Fruit fly (Drosophila melanogaster) whole organism, embryonic: ENCODE data around the gene Top3alpha.

Source experiments
- C15 ChIP-seq: fragments of 200-800 bp; sonication (Bioruptor generic); IDR thresholded peaks from 3 replicates; pipeline ENCODE4 v1.3.6; 2022; ENCODE audit warnings: missing biosample characterization, missing genetic modification characterization
- CG10267 ChIP-seq: fragments of 200-800 bp; sonication (Bioruptor generic); optimal IDR thresholded peaks from 2 replicates; lab custom pipeline; 2018; ENCODE audit warnings: missing biosample characterization, mild to moderate bottlenecking, missing genetic modification characterization, moderate library complexity
- CG12236 ChIP-seq: fragments of 200-800 bp; sonication (Bioruptor generic); optimal IDR thresholded peaks from 2 replicates; lab custom pipeline; 2016; ENCODE audit warnings: missing biosample characterization, missing genetic modification characterization
- CG14710 ChIP-seq: fragments of 200-800 bp; sonication (Bioruptor generic); optimal IDR thresholded peaks from 3 replicates; lab custom pipeline; 2019; ENCODE audit warnings: missing biosample characterization, mild to moderate bottlenecking, missing genetic modification characterization, moderate library complexity
- CG14860 ChIP-seq: fragments of 200-800 bp; sonication (Bioruptor generic); IDR thresholded peaks from 3 replicates; pipeline ENCODE4 v1.3.6; 2022; ENCODE audit warnings: missing biosample characterization, missing genetic modification characterization; ENCODE audit not compliant: partially characterized antibody
- CG15514 ChIP-seq: fragments of 200-800 bp; sonication (Bioruptor generic); optimal IDR thresholded peaks from 3 replicates; lab custom pipeline; 2017; ENCODE audit warnings: missing biosample characterization, missing genetic modification characterization, mild to moderate bottlenecking, moderate library complexity, missing genetic modification reagents
- CG16813 ChIP-seq: fragments of 200-800 bp; sonication (Bioruptor generic); IDR thresholded peaks from 3 replicates; pipeline ENCODE4 v1.3.6; 2022; ENCODE audit warnings: missing biosample characterization, missing genetic modification characterization; ENCODE audit not compliant: partially characterized antibody
- CG16815 ChIP-seq: fragments of 200-800 bp; sonication (Bioruptor generic); optimal IDR thresholded peaks from 3 replicates; lab custom pipeline; 2017; ENCODE audit warnings: missing biosample characterization, mild to moderate bottlenecking, missing genetic modification characterization
- CG17186 ChIP-seq: fragments of 200-800 bp; sonication (Bioruptor generic); optimal IDR thresholded peaks from 3 replicates; lab custom pipeline; 2017; ENCODE audit warnings: missing biosample characterization, missing genetic modification reagents, missing genetic modification characterization
- CG17385 ChIP-seq: fragments of 200-800 bp; sonication (Bioruptor generic); optimal IDR thresholded peaks from 3 replicates; lab custom pipeline; 2018; ENCODE audit warnings: missing biosample characterization, mild to moderate bottlenecking, missing genetic modification characterization
- CG34224 ChIP-seq: fragments of 200-800 bp; sonication (Bioruptor generic); IDR thresholded peaks from 3 replicates; pipeline ENCODE4 v1.3.6; 2022; ENCODE audit warnings: missing biosample characterization, missing genetic modification characterization; ENCODE audit not compliant: partially characterized antibody
- CG42726 ChIP-seq: fragments of 200-800 bp; sonication (Bioruptor generic); IDR thresholded peaks from 2 replicates; pipeline ENCODE4 v1.3.6; 2022; ENCODE audit warnings: missing biosample characterization, missing genetic modification characterization; ENCODE audit not compliant: partially characterized antibody
- CG4854 ChIP-seq: fragments of 200-800 bp; sonication (Bioruptor generic); optimal IDR thresholded peaks from 2 replicates; lab custom pipeline; 2016; ENCODE audit warnings: missing biosample characterization, missing genetic modification characterization, inconsistent platforms
- CG5180 ChIP-seq: fragments of 200-800 bp; sonication (Bioruptor generic); optimal IDR thresholded peaks from 3 replicates; lab custom pipeline; 2017; ENCODE audit warnings: missing biosample characterization, missing genetic modification characterization, mild to moderate bottlenecking, moderate library complexity, missing genetic modification reagents
- CG7786 ChIP-seq: fragments of 200-800 bp; sonication (Bioruptor generic); optimal IDR thresholded peaks from 2 replicates; lab custom pipeline; 2016; ENCODE audit warnings: missing biosample characterization, missing genetic modification characterization
- CG7963 ChIP-seq: fragments of 200-800 bp; sonication (Bioruptor generic); IDR thresholded peaks from 3 replicates; pipeline ENCODE4 v1.3.6; 2022; ENCODE audit warnings: missing biosample characterization, missing genetic modification characterization; ENCODE audit not compliant: partially characterized antibody
- Dll ChIP-seq: fragments of 200-800 bp; sonication (Bioruptor generic); IDR thresholded peaks from 4 replicates; pipeline ENCODE4 v1.3.6; 2022; ENCODE audit warnings: missing biosample characterization, missing genetic modification characterization; ENCODE audit not compliant: partially characterized antibody
- Dp ChIP-seq: fragments of 200-800 bp; sonication (Bioruptor generic); optimal IDR thresholded peaks from 2 replicates; lab custom pipeline; 2018; ENCODE audit warnings: missing biosample characterization, mild to moderate bottlenecking, missing genetic modification characterization, moderate library complexity
- Dref ChIP-seq: fragments of 200-800 bp; sonication (Bioruptor generic); IDR thresholded peaks from 2 replicates; pipeline ENCODE4 v1.3.6; 2022; ENCODE audit warnings: missing biosample characterization, missing genetic modification characterization
- Ets97D ChIP-seq: fragments of 200-800 bp; sonication (Bioruptor generic); optimal IDR thresholded peaks from 3 replicates; lab custom pipeline; 2016; ENCODE audit warnings: missing biosample characterization, missing genetic modification characterization
- HLH4C ChIP-seq: fragments of 200-800 bp; sonication (Bioruptor generic); IDR thresholded peaks from 3 replicates; pipeline ENCODE4 v1.3.6; 2022; ENCODE audit warnings: missing biosample characterization, missing genetic modification characterization; ENCODE audit not compliant: partially characterized antibody
- HmgZ ChIP-seq: fragments of 200-800 bp; sonication (Bioruptor generic); optimal IDR thresholded peaks from 2 replicates; lab custom pipeline; 2018; ENCODE audit warnings: missing biosample characterization, mild to moderate bottlenecking, missing genetic modification characterization
- MBD-R2 ChIP-seq: fragments of 200-800 bp; sonication (Bioruptor generic); IDR thresholded peaks from 2 replicates; pipeline ENCODE4 v1.3.6; 2022; ENCODE audit warnings: missing biosample characterization, missing genetic modification characterization
- MESR4 ChIP-seq: fragments of 200-800 bp; sonication (Bioruptor generic); optimal IDR thresholded peaks from 2 replicates; lab custom pipeline; 2018; ENCODE audit warnings: missing biosample characterization, mild to moderate bottlenecking, missing genetic modification characterization, moderate library complexity
- Myb ChIP-seq: fragments of 200-800 bp; sonication (Bioruptor generic); optimal IDR thresholded peaks from 2 replicates; lab custom pipeline; 2016; ENCODE audit warnings: missing biosample characterization, missing genetic modification characterization
- Opbp ChIP-seq: fragments of 200-800 bp; sonication (Bioruptor generic); IDR thresholded peaks from 3 replicates; pipeline ENCODE4 v1.3.6; 2022; ENCODE audit warnings: missing biosample characterization, missing genetic modification characterization; ENCODE audit not compliant: partially characterized antibody
- Sin3A ChIP-seq: fragments of >200 bp; optimal IDR thresholded peaks from 2 replicates; lab custom pipeline; 2018
- Sry-δ ChIP-seq: fragments of 200-800 bp; sonication (Bioruptor generic); optimal IDR thresholded peaks from 2 replicates; lab custom pipeline; 2016; ENCODE audit warnings: missing biosample characterization, missing genetic modification characterization
- ato ChIP-seq: fragments of 200-800 bp; sonication (Bioruptor generic); IDR thresholded peaks from 2 replicates; pipeline ENCODE4 v1.3.6; 2022; ENCODE audit warnings: missing biosample characterization, missing genetic modification characterization; ENCODE audit not compliant: partially characterized antibody
- bbx ChIP-seq: fragments of 200-800 bp; sonication (Bioruptor generic); IDR thresholded peaks from 2 replicates; pipeline ENCODE4 v1.3.6; 2022; ENCODE audit warnings: missing biosample characterization, missing genetic modification characterization; ENCODE audit not compliant: partially characterized antibody
- crp ChIP-seq, 2 experiments: fragments of 200-800 bp; sonication (Bioruptor generic); optimal IDR thresholded peaks; 2 replicates in 1 of 2; 3 replicates in 1 of 2; lab custom pipeline; 2017; ENCODE audit warnings: missing biosample characterization in 2 of 2, missing genetic modification characterization in 2 of 2, mild to moderate bottlenecking in 1 of 2, moderate library complexity in 1 of 2
- hb ChIP-seq: fragments of 200-800 bp; sonication (Bioruptor generic); IDR thresholded peaks from 3 replicates; pipeline ENCODE4 v1.3.6; 2022; ENCODE audit warnings: missing biosample characterization, missing genetic modification characterization; ENCODE audit not compliant: partially characterized antibody
- hbn ChIP-seq: fragments of 200-800 bp; sonication (Bioruptor generic); IDR thresholded peaks from 2 replicates; pipeline ENCODE4 v1.3.6; 2022; ENCODE audit warnings: missing biosample characterization, missing genetic modification characterization; ENCODE audit not compliant: partially characterized antibody
- inv ChIP-seq: fragments of 200-800 bp; sonication (Bioruptor generic); IDR thresholded peaks from 2 replicates; pipeline ENCODE4 v1.3.6; 2022; ENCODE audit warnings: missing biosample characterization, missing genetic modification characterization; ENCODE audit not compliant: partially characterized antibody
- knrl ChIP-seq: fragments of 200-800 bp; sonication (Bioruptor generic); IDR thresholded peaks from 3 replicates; pipeline ENCODE4 v1.3.6; 2022; ENCODE audit warnings: missing biosample characterization, missing genetic modification characterization; ENCODE audit not compliant: partially characterized antibody
- mld ChIP-seq: fragments of 200-800 bp; sonication (Bioruptor generic); IDR thresholded peaks from 3 replicates; pipeline ENCODE4 v1.3.6; 2022; ENCODE audit warnings: missing biosample characterization, missing genetic modification characterization; ENCODE audit not compliant: partially characterized antibody
- phol ChIP-seq: fragments of 200-800 bp; sonication (Bioruptor generic); optimal IDR thresholded peaks from 3 replicates; lab custom pipeline; 2018; ENCODE audit warnings: missing biosample characterization, mild to moderate bottlenecking, missing genetic modification characterization, moderate library complexity
- pros ChIP-seq: fragments of 200-800 bp; sonication (Bioruptor generic); optimal IDR thresholded peaks from 3 replicates; lab custom pipeline; 2019; ENCODE audit warnings: missing biosample characterization, mild to moderate bottlenecking, missing genetic modification characterization, moderate library complexity
- sima ChIP-seq: fragments of 200-800 bp; sonication (Bioruptor generic); optimal IDR thresholded peaks from 2 replicates; lab custom pipeline; 2016; ENCODE audit warnings: missing biosample characterization, missing genetic modification characterization
- sna ChIP-seq: fragments of 200-800 bp; sonication (Bioruptor generic); IDR thresholded peaks from 2 replicates; pipeline ENCODE4 v1.3.6; 2022; ENCODE audit warnings: missing biosample characterization, missing genetic modification characterization; ENCODE audit not compliant: partially characterized antibody
- stwl ChIP-seq: fragments of 200-800 bp; sonication (Bioruptor generic); optimal IDR thresholded peaks from 3 replicates; lab custom pipeline; 2018; ENCODE audit warnings: missing biosample characterization, mild to moderate bottlenecking, missing genetic modification characterization, moderate library complexity
- tgo ChIP-seq: fragments of 200-800 bp; sonication (Bioruptor generic); IDR thresholded peaks from 3 replicates; pipeline ENCODE4 v1.3.6; 2022; ENCODE audit warnings: missing biosample characterization, missing genetic modification characterization
- tna ChIP-seq: fragments of 200-800 bp; sonication (Bioruptor generic); IDR thresholded peaks from 2 replicates; pipeline ENCODE4 v1.3.6; 2022; ENCODE audit warnings: missing biosample characterization, missing genetic modification characterization; ENCODE audit not compliant: partially characterized antibody
- trem ChIP-seq: fragments of 200-800 bp; optimal IDR thresholded peaks from 3 replicates; lab custom pipeline; 2019; ENCODE audit warnings: missing biosample characterization, mild to moderate bottlenecking, missing genetic modification characterization, moderate library complexity
- vnd ChIP-seq: fragments of 200-800 bp; sonication (Bioruptor generic); IDR thresholded peaks from 3 replicates; pipeline ENCODE4 v1.3.6; 2022; ENCODE audit warnings: missing biosample characterization, missing genetic modification characterization; ENCODE audit not compliant: partially characterized antibody
- wor ChIP-seq: fragments of 200-800 bp; sonication (Bioruptor generic); IDR thresholded peaks from 2 replicates; pipeline ENCODE4 v1.3.6; 2022; ENCODE audit warnings: missing biosample characterization, missing genetic modification characterization
- zen2 ChIP-seq: fragments of 200-800 bp; sonication (Bioruptor generic); IDR thresholded peaks from 3 replicates; pipeline ENCODE4 v1.3.6; 2022; ENCODE audit warnings: missing biosample characterization, missing genetic modification characterization; ENCODE audit not compliant: partially characterized antibody

The Top3alpha gene

DNA sequence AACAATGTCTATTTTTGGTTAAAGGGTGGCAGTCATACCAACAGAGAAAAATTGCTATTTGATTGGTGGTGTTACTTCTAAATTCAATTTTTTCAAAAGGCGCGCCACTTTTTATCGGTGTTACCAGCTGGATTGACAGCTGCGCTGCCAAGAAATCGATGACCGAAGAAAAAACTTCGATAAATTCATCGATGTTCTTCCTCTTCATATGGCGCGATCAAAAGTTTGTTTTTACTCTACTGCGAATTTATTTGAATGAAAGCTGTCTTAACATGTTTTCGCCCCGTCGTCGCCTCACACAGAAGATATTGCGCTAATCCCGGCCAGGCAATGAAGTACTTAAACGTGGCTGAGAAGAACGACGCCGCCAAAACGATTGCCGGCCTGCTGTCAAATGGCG, at the start of gene Top3alpha:
Gene Top3alpha, plus strand, starts transcription at position 186 of the 400 bp plus-strand sequence.
- TF ChIP-seq Myb (peak; percentile 25), inv (peak; percentile 25; the same call in 1 of the 2 replicates), Dp (GFP tag; lab: Kevin White, UChicago) (peak; percentile 99), Dll (GFP tag; lab: Robert Waterston, UW) (peak; percentile 76), CG7786 (no peak), hb (GFP tag; lab: Robert Waterston, UW) (peak; percentile 71; the same call in 2 of the 3 replicates), tna (GFP tag; lab: Robert Waterston, UW) (peak; percentile 73), CG5180 (GFP tag; lab: Kevin White, UChicago) (no peak), crp (GFP tag; optimal IDR thresholded peaks at IDR 0.05; lab: Kevin White, UChicago) (peak; percentile 3 to 80), CG15514 (GFP tag; lab: Kevin White, UChicago) (peak; percentile 58), CG10267 (tag; lab: Kevin White, UChicago) (peak; percentile 21), mld (GFP tag; lab: Robert Waterston, UW) (0 out of 3 replicates have a peak, but pooled peaks have one; percentile 27), CG7963 (peak; percentile 70), tgo (GFP tag; lab: Robert Waterston, UW) (no peak), vnd (GFP tag; lab: Robert Waterston, UW) (peak; percentile 48), Ets97D (GFP tag; lab: Kevin White, UChicago) (peak; percentile 36), Dref (peak; percentile 95), CG17385 (GFP tag; lab: Kevin White, UChicago) (peak; percentile 97), MBD-R2 (GFP tag; lab: Robert Waterston, UW) (peak; percentile 71; the same call in 1 of the 2 replicates), ato (GFP tag; lab: Robert Waterston, UW) (peak; percentile 38; the same call in 1 of the 2 replicates), CG42726 (GFP tag; lab: Robert Waterston, UW) (peak; percentile 14; the same call in 1 of the 2 replicates), MESR4 (peak; percentile 7), sna (GFP tag; lab: Robert Waterston, UW) (peak; percentile 52; the same call in 1 of the 2 replicates), CG12236 (GFP tag; lab: Kevin White, UChicago) (no peak), CG16813 (GFP tag; lab: Robert Waterston, UW) (peak; percentile 64), bbx (GFP tag; lab: Robert Waterston, UW) (peak; percentile 78; the same call in 1 of the 2 replicates), Sry-δ (GFP tag; lab: Kevin White, UChicago) (peak; percentile 66), CG4854 (GFP tag; lab: Kevin White, UChicago) (no peak), Sin3A (lab: Kevin White, UChicago) (peak; percentile 48), pros (GFP tag; lab: Kevin White, UChicago) (no peak), CG34224 (GFP tag; lab: Robert Waterston, UW) (peak; percentile 80), zen2 (GFP tag; lab: Robert Waterston, UW) (peak; percentile 70), phol (tag; lab: Kevin White, UChicago) (peak; percentile 24), stwl (tag; lab: Kevin White, UChicago) (peak; percentile 49), HmgZ (tag; lab: Kevin White, UChicago) (peak; percentile 49), CG17186 (GFP tag; lab: Kevin White, UChicago) (peak; percentile 72), C15 (no peak), Opbp (GFP tag; lab: Robert Waterston, UW) (peak; percentile 75), CG16815 (GFP tag; lab: Kevin White, UChicago) (no peak), hbn (peak; percentile 57), CG14860 (GFP tag; lab: Robert Waterston, UW) (peak; percentile 57; the same call in 1 of the 3 replicates), CG14710 (peak; percentile 52), HLH4C (GFP tag; lab: Robert Waterston, UW) (peak; percentile 81), trem (tag; lab: Kevin White, UChicago) (peak; percentile 74), wor (no peak), sima (no peak), knrl (GFP tag; lab: Robert Waterston, UW) (peak; percentile 44; the same call in 2 of the 3 replicates)
